Worm (Caenorhabditis elegans) whole organism, mixed stage, embryonic: Measurements from ENCODE around the gene gst-12.

ENCODE experiments used
- elt-1 ChIP-seq: sonication (generic microtip); optimal IDR thresholded peaks from 2 replicates; lab custom pipeline; 2017; ENCODE audit warnings: missing genetic modification characterization, mild to moderate bottlenecking, missing compliant biosample characterization, antibody characterized with exemption, moderate library complexity, borderline replicate concordance; ENCODE audit not compliant: insufficient read depth
- ham-2 ChIP-seq: fragments of 200-800 bp; sonication (Bioruptor generic); optimal IDR thresholded peaks from 2 replicates; lab custom pipeline; 2018; ENCODE audit warnings: mild to moderate bottlenecking, missing genetic modification characterization, missing compliant biosample characterization
- lin-13 ChIP-seq: fragments of 150-350 bp; optimal IDR thresholded peaks from 2 replicates; lab custom pipeline; 2014; ENCODE audit warnings: missing biosample characterization, missing genetic modification characterization
- lsy-2 ChIP-seq: fragments of 150-350 bp; optimal IDR thresholded peaks from 2 replicates; lab custom pipeline; 2014; ENCODE audit warnings: missing biosample characterization, missing genetic modification characterization
- mab-5 ChIP-seq: fragments of 150-350 bp; optimal IDR thresholded peaks from 2 replicates; lab custom pipeline; 2014; ENCODE audit warnings: missing biosample characterization, missing genetic modification characterization
- mep-1 ChIP-seq: fragments of 150-350 bp; optimal IDR thresholded peaks from 2 replicates; lab custom pipeline; 2017; ENCODE audit warnings: missing biosample characterization, missing genetic modification reagents, missing genetic modification characterization, inconsistent platforms
- nhr-12 ChIP-seq: fragments of 150-350 bp; optimal IDR thresholded peaks from 2 replicates; lab custom pipeline; 2014; ENCODE audit warnings: missing biosample characterization, missing genetic modification characterization
- nhr-76 ChIP-seq: sonication (generic microtip); optimal IDR thresholded peaks from 2 replicates; lab custom pipeline; 2017; ENCODE audit warnings: missing biosample characterization, missing genetic modification characterization
- snpc-4 ChIP-seq: fragments of 150-350 bp; optimal IDR thresholded peaks from 2 replicates; lab custom pipeline; 2014; ENCODE audit warnings: missing biosample characterization, missing genetic modification characterization
- sptf-1 ChIP-seq: sonication (generic microtip); optimal IDR thresholded peaks from 2 replicates; lab custom pipeline; 2017; ENCODE audit warnings: mild to moderate bottlenecking, missing genetic modification characterization, moderate library complexity, missing compliant biosample characterization
- tbx-8 ChIP-seq: fragments of 200-800 bp; sonication (Bioruptor generic); optimal IDR thresholded peaks from 2 replicates; lab custom pipeline; 2018; ENCODE audit warnings: mild to moderate bottlenecking, missing genetic modification characterization, moderate library complexity, missing compliant biosample characterization

ce11 chrII:13593659-13594221, 24.1 kb downstream of the gst-12 start, which contains the start of gene clec-146:
- TF ChIP-seq elt-1, result no peak
- no peak for TF ChIP-seq snpc-4 (tag; lab: Kevin White, UChicago)
- TF ChIP-seq ham-2 (GFP tag; lab: Kevin White, UChicago), result no peak
- TF ChIP-seq nhr-12 (tag; lab: Kevin White, UChicago), result no peak
- no peak for TF ChIP-seq nhr-76
- TF ChIP-seq mep-1, result no peak
- no peak for TF ChIP-seq mab-5
- TF ChIP-seq lin-13, result no peak
- no peak for TF ChIP-seq tbx-8 (GFP tag; lab: Kevin White, UChicago)
- no peak for TF ChIP-seq sptf-1
- no peak for TF ChIP-seq lsy-2 (tag; lab: Kevin White, UChicago)
